Fruit fly (Drosophila melanogaster): ENCODE results near the gene PGRP-SA.

The PGRP-SA gene

dm6 chrX:11584075-11584474 lies 22.6 kb downstream of the PGRP-SA start, which contains the start of gene pkm:
Gene pkm, minus strand, starts transcription at chrX:11584175.
- TF ChIP-seq nmo (GFP tag; optimal IDR thresholded peaks at IDR 0.05) (no peak), Med (GFP tag) (peak; percentile 32)

DNA sequence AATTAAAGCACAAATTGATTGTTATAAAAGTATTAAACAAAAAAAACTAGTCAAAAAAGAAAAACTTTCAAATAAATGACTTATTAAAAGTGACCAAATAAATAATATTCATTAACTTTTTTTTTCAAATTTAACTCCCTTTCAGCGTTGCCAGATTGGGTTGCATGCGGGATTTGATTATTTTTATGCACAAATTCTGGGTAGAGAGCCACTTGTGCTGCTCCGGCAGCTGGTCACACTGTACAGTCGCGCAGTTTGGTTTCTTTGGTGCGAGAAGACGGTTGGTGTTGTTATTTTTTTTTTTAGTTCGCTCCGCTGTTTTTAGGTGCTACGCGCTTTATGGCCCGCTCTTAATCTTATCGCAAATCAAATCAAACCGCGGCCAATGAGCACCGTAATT lies 38.1 kb downstream of the PGRP-SA start, which contains the start of gene rho-4:
Gene rho-4, plus strand, starts transcription at position 250 of the 400 bp plus-strand sequence.
- TF ChIP-seq vvl (GFP tag; IDR thresholded peaks at IDR 0.05) (peak; percentile 20; the same call in 1 of the 2 replicates), CG32772 (GFP tag; IDR thresholded peaks at IDR 0.05) (0 out of 2 replicates have a peak, but pooled peaks have one; percentile 29), row (GFP tag; IDR thresholded peaks at IDR 0.05) (peak; percentile 38; the same call in 2 of the 3 replicates), sob (GFP tag; IDR thresholded peaks at IDR 0.05) (0 out of 2 replicates have a peak, but pooled peaks have one; percentile 23), CG13287 (GFP tag; IDR thresholded peaks at IDR 0.05; ENCODE audit: partially characterized antibody) (peak; percentile 47; the same call in 1 of the 2 replicates), Scr (GFP tag; IDR thresholded peaks at IDR 0.05; ENCODE audit: partially characterized antibody) (0 out of 2 replicates have a peak, but pooled peaks have one; percentile 28), Rfx (GFP tag; IDR thresholded peaks at IDR 0.05) (peak; percentile 26; the same call in 1 of the 2 replicates), Jarid2 (GFP tag; optimal IDR thresholded peaks at IDR 0.05) (peak; percentile 44), CG6791 (GFP tag; IDR thresholded peaks at IDR 0.05; ENCODE audit: partially characterized antibody) (0 out of 3 replicates have a peak, but pooled peaks have one; percentile 10), CG16813 (GFP tag; IDR thresholded peaks at IDR 0.05; ENCODE audit: partially characterized antibody) (0 out of 3 replicates have a peak, but pooled peaks have one; percentile 12), zfh1 (GFP tag; IDR thresholded peaks at IDR 0.05) (0 out of 3 replicates have a peak, but pooled peaks have one; percentile 6), gfzf (GFP tag; optimal IDR thresholded peaks at IDR 0.05) (peak; percentile 53), CG42726 (GFP tag; IDR thresholded peaks at IDR 0.05; ENCODE audit: partially characterized antibody) (0 out of 2 replicates have a peak, but pooled peaks have one; percentile 28), Gug (GFP tag; IDR thresholded peaks at IDR 0.05) (0 out of 4 replicates have a peak, but pooled peaks have one; percentile 2), Myb (GFP tag; optimal IDR thresholded peaks at IDR 0.05) (peak; percentile 16), ci (GFP tag; IDR thresholded peaks at IDR 0.05) (peak; percentile 39; the same call in 1 of the 3 replicates), MBD-R2 (GFP tag; IDR thresholded peaks at IDR 0.05) (peak; percentile 42), E2f2 (GFP tag; IDR thresholded peaks at IDR 0.05) (peak; percentile 82), CG32532 (GFP tag; IDR thresholded peaks at IDR 0.05) (peak; percentile 26; the same call in 1 of the 2 replicates), grn (GFP tag; optimal IDR thresholded peaks at IDR 0.05) (peak; percentile 39), amos (GFP tag; IDR thresholded peaks at IDR 0.05; ENCODE audit: partially characterized antibody) (peak; percentile 45; the same call in 1 of the 2 replicates), CG3847 (GFP tag; IDR thresholded peaks at IDR 0.05) (peak; percentile 73), ken (GFP tag; IDR thresholded peaks at IDR 0.05) (0 out of 3 replicates have a peak, but pooled peaks have one; percentile 20), Dref (GFP tag; IDR thresholded peaks at IDR 0.05) (peak; percentile 45), CG11085 (GFP tag; IDR thresholded peaks at IDR 0.05) (peak; percentile 36; the same call in 1 of the 2 replicates)

- peak; percentile 1 for TF ChIP-seq CG12155 (GFP tag; optimal IDR thresholded peaks at IDR 0.05)
- TF ChIP-seq Lpt (GFP tag; optimal IDR thresholded peaks at IDR 0.05) = no peak
- TF ChIP-seq Awh (GFP tag; IDR thresholded peaks at IDR 0.05) = no peak
- no peak for TF ChIP-seq CG10209 (GFP tag; optimal IDR thresholded peaks at IDR 0.05)
- TF ChIP-seq crp (GFP tag; optimal IDR thresholded peaks at IDR 0.05) = no peak
- no peak for TF ChIP-seq nom (GFP tag; optimal IDR thresholded peaks at IDR 0.05)
- peak; percentile 32; the same call in 1 of the 2 replicates for TF ChIP-seq Bgb (GFP tag; IDR thresholded peaks at IDR 0.05; ENCODE audit: partially characterized antibody)
- TF ChIP-seq CG17328 (GFP tag; IDR thresholded peaks at IDR 0.05) = no peak
- no peak for TF ChIP-seq Atf3 (GFP tag; optimal IDR thresholded peaks at IDR 0.05)
- TF ChIP-seq Poxn (GFP tag; IDR thresholded peaks at IDR 0.05) = no peak
- TF ChIP-seq row (GFP tag; IDR thresholded peaks at IDR 0.05) = peak; percentile 64
- TF ChIP-seq HmgZ (tag; optimal IDR thresholded peaks at IDR 0.05) = no peak
- TF ChIP-seq CG9932 (GFP tag; IDR thresholded peaks at IDR 0.05) = peak; percentile 28; the same call in 1 of the 2 replicates
- TF ChIP-seq Doc2 (GFP tag; IDR thresholded peaks at IDR 0.05) = no peak
- TF ChIP-seq br (optimal IDR thresholded peaks at IDR 0.05) = no peak
- no peak for TF ChIP-seq CG1233 (GFP tag; optimal IDR thresholded peaks at IDR 0.05)
- TF ChIP-seq CG9437 (GFP tag; optimal IDR thresholded peaks at IDR 0.05) = no peak
- no peak for TF ChIP-seq CG6854 (GFP tag; optimal IDR thresholded peaks at IDR 0.05)
- TF ChIP-seq org-1 (GFP tag; optimal IDR thresholded peaks at IDR 0.05) = no peak
- no peak for TF ChIP-seq CG31441 (GFP tag; IDR thresholded peaks at IDR 0.05)
- peak; percentile 81 for TF ChIP-seq cg (GFP tag; optimal IDR thresholded peaks at IDR 0.05)
Measured at dm6 chrX:11600795-11601358, 39.4 kb downstream of the PGRP-SA start.
